Worm (Caenorhabditis elegans) whole organism, L4/young adult: ENCODE measurements around the gene irld-4.

Source experiments
- W03F9.2 ChIP-seq: fragments of 150-350 bp; optimal IDR thresholded peaks from 2 replicates; lab custom pipeline; 2014; ENCODE audit warnings: missing biosample characterization, missing genetic modification characterization
- dao-5 ChIP-seq: sonication (generic microtip); optimal IDR thresholded peaks from 2 replicates; lab custom pipeline; 2016; ENCODE audit warnings: missing genotype, missing genetic modification characterization, moderate library complexity, missing compliant biosample characterization
- him-1 ChIP-seq: sonication (generic microtip); optimal IDR thresholded peaks from 2 replicates; lab custom pipeline; 2016; ENCODE audit warnings: missing genotype, missing genetic modification reagents, missing genetic modification characterization, missing compliant biosample characterization

Gene irld-4

ce11 chrIV:14656573-14657129 lies 23.8 kb downstream of the irld-4 start, which contains the start of gene Y57G11C.33:
Gene Y57G11C.33 (plus strand): TSS chrIV:14657079.
- TF ChIP-seq dao-5 (tag; lab: Kevin White, UChicago) (no peak), him-1 (tag; lab: Kevin White, UChicago) (no peak), W03F9.2 (tag; lab: Kevin White, UChicago) (peak; percentile 19)

- TF ChIP-seq dao-5 (tag; lab: Kevin White, UChicago) = no peak
- no peak for TF ChIP-seq W03F9.2 (tag; lab: Kevin White, UChicago)
- no peak for TF ChIP-seq him-1 (tag; lab: Kevin White, UChicago)
These were observed 25.2 kb downstream of the irld-4 start, which contains the start of gene anoh-2 for ce11 chrIV:14658054-14658631. Gene anoh-2 (plus strand): TSS chrIV:14658308.

ce11 chrIV:14658927-14659326 lies 26.0 kb downstream of the irld-4 start:
- TF ChIP-seq W03F9.2 (tag; lab: Kevin White, UChicago) (no peak), dao-5 (tag; lab: Kevin White, UChicago) (no peak), him-1 (tag; lab: Kevin White, UChicago) (no peak)

ce11 chrIV:14661370-14661769 lies 28.5 kb downstream of the irld-4 start:
- no peak for TF ChIP-seq dao-5 (tag; lab: Kevin White, UChicago)
- no peak for TF ChIP-seq W03F9.2 (tag; lab: Kevin White, UChicago)
- no peak for TF ChIP-seq him-1 (tag; lab: Kevin White, UChicago)

ce11 chrIV:14675789-14676188 lies 42.9 kb downstream of the irld-4 start:
- TF ChIP-seq him-1 (tag; lab: Kevin White, UChicago) = no peak
- no peak for TF ChIP-seq dao-5 (tag; lab: Kevin White, UChicago)
- no peak for TF ChIP-seq W03F9.2 (tag; lab: Kevin White, UChicago)

- TF ChIP-seq dao-5 (tag; lab: Kevin White, UChicago) (no peak), W03F9.2 (tag; lab: Kevin White, UChicago) (no peak), him-1 (tag; lab: Kevin White, UChicago) (no peak)
These were observed 44.3 kb downstream of the irld-4 start, which contains the start of gene Y57G11C.31 for ce11 chrIV:14677095-14677633. Gene Y57G11C.31 (plus strand): TSS chrIV:14677370.

- TF ChIP-seq him-1 (tag; lab: Kevin White, UChicago) (no peak), W03F9.2 (tag; lab: Kevin White, UChicago) (no peak), dao-5 (tag; lab: Kevin White, UChicago) (no peak)
These were observed 46.2 kb downstream of the irld-4 start for ce11 chrIV:14679060-14679459.
